Worm (Caenorhabditis elegans) whole organism, L4/young adult: Measurements from ENCODE around the gene lpr-7.

ENCODE experiments used
- W03F9.2 ChIP-seq: fragments of 150-350 bp; optimal IDR thresholded peaks from 2 replicates; lab custom pipeline; 2014; ENCODE audit warnings: missing biosample characterization, missing genetic modification characterization
- dao-5 ChIP-seq: sonication (generic microtip); optimal IDR thresholded peaks from 2 replicates; lab custom pipeline; 2016; ENCODE audit warnings: missing genotype, missing genetic modification characterization, moderate library complexity, missing compliant biosample characterization
- him-1 ChIP-seq: sonication (generic microtip); optimal IDR thresholded peaks from 2 replicates; lab custom pipeline; 2016; ENCODE audit warnings: missing genotype, missing genetic modification reagents, missing genetic modification characterization, missing compliant biosample characterization

The lpr-7 gene

ce11 chrX:655884-656283 lies at the start of gene lpr-7:
Gene lpr-7, plus strand, starts transcription at chrX:656184.
- no peak for TF ChIP-seq dao-5
- TF ChIP-seq him-1 (tag; lab: Kevin White, UChicago), result no peak
- TF ChIP-seq W03F9.2 (tag; lab: Kevin White, UChicago), result no peak

DNA sequence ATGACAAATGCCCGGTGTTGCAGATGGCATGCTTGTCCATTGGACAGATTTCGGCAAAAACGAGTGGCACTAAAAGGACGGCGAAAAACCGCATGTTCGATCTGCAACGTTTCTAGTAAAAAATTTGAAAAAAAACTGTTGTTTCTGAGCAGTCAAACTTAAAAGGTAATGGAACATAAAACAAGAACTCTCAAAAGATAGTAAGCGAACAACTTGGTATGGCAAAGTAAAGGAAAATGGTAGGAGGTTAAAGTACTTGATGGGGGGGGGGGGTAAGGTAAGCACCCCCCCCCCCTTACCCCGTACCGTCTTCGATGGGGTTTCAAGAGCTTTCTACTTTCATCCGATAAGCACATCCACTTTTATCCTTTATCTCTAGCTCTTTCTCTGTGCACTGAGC lies 47.6 kb upstream of the lpr-7 start, which contains the start of gene F13C5.5:
TSS of gene F13C5.5 (minus strand) at position 101 of the 400 bp plus-strand sequence.
- no peak for TF ChIP-seq him-1 (tag; lab: Kevin White, UChicago)
- no peak for TF ChIP-seq W03F9.2 (tag; lab: Kevin White, UChicago)
- TF ChIP-seq dao-5, result no peak

DNA sequence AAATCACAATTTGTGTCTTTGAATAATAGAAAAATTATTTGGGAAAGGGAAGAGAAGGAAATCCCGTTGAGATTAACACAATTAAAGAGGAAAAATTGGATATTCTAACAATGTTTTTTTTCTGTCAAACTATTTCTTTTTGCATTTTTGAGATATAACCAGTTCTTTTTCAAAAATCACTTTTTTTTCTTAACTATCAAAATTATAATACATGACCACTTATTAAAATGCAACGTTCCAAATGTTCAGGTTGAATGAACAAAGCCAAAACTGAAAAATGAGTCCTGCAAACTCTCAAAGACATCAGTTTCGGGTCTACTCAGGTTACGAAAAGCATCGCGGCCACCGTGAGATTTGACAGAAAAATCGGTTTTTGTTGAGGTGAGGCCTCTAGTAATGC lies 46.4 kb upstream of the lpr-7 start:
- TF ChIP-seq W03F9.2 (tag; lab: Kevin White, UChicago) (no peak), dao-5 (no peak), him-1 (tag; lab: Kevin White, UChicago) (no peak)

- TF ChIP-seq W03F9.2 (tag; lab: Kevin White, UChicago) (no peak), him-1 (tag; lab: Kevin White, UChicago) (no peak), dao-5 (no peak)
Measured at ce11 chrX:612783-613182, 43.2 kb upstream of the lpr-7 start.

ce11 chrX:617730-618129 lies 38.3 kb upstream of the lpr-7 start:
- TF ChIP-seq him-1 (tag; lab: Kevin White, UChicago) (no peak), W03F9.2 (tag; lab: Kevin White, UChicago) (no peak), dao-5 (no peak)

DNA sequence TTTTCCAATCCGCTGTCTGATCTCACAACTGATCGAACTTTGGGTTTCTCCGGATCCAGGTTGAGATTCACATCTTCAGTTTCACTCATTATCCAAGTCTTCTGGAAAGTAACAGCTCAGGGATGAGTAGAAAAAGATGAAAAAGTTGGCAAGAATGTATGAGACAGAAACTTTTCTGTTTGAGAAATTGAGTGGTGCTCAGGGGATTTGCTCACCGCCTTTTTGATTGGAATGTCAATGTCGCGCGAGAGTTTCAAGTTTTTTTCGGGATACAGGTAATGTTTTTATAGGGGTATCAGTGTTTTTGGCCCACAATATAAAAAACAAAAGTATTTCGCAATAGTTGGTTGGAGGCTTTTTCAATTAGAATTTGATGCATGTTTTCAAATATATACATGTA lies 34.8 kb upstream of the lpr-7 start, which contains the start of gene unc-96:
TSS of gene unc-96 (minus strand) at position 101 of the 400 bp plus-strand sequence.
- TF ChIP-seq W03F9.2 (tag; lab: Kevin White, UChicago), result no peak
- TF ChIP-seq him-1 (tag; lab: Kevin White, UChicago), result no peak
- no peak for TF ChIP-seq dao-5

DNA sequence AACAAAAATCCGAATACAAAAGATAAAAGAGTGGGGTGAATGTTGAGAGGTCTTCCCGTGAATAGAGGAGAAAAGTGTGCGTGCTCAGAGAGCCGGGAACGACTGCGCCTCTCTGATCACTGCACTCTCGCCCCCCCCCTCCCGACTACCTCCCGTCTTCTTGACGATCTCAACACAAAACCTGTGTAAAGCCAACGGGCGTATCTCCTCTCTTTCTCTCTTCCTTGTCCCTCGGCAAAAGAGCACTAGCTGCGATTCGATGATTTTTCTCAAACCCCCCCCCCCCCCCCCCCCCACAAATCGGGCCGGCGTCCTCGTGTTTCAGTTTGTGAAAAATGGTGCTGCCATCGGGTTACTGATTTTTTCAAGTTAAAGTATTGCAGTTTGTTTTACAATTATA lies 34.3 kb upstream of the lpr-7 start:
- no peak for TF ChIP-seq dao-5
- no peak for TF ChIP-seq W03F9.2 (tag; lab: Kevin White, UChicago)
- TF ChIP-seq him-1 (tag; lab: Kevin White, UChicago), result no peak

DNA sequence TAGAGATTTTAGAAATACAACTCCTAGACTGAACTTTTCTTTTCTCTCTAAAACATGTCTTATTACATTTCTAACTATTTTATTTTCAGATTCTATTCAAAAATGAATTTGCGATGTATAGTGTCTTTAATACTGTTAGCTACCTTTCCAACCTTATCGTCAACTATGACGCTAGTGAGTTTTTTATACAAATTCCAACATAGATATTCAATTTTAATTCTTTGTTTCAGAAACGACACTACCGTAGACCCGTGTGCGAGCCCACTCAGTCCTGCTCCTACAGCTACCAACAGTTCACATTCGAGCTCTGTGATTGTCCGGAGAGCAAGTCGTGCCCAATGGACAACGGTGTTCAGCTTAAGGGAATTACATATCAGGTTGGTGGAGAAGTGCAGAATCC lies 26.9 kb upstream of the lpr-7 start, which contains the start of gene M6.4:
TSS of gene M6.4 (plus strand) at position 55 of the 400 bp plus-strand sequence.
- TF ChIP-seq dao-5, result no peak
- no peak for TF ChIP-seq W03F9.2 (tag; lab: Kevin White, UChicago)
- TF ChIP-seq him-1 (tag; lab: Kevin White, UChicago), result no peak

DNA sequence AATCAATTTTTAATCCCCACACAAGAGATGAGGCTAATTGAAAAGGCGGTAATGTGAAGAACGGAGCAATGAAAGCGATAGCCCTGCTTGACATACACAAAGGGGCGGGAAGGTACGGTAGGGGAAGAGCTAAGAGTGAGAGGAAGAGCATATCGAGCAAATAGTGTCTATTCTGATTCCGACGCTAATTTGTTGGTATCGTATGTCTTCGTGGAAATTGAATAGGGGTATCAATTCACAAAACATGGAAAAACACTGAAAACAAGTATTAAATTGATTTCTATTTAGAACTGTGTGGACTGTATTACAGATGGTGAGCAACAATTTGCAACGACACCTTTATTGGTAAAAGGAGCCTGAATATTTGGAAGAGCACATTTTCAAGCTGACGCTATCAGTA lies 19.1 kb upstream of the lpr-7 start, which contains the start of gene pha-2:
TSS of gene pha-2 (minus strand) at position 101 of the 400 bp plus-strand sequence.
- TF ChIP-seq dao-5 (no peak), W03F9.2 (tag; lab: Kevin White, UChicago) (no peak), him-1 (tag; lab: Kevin White, UChicago) (no peak)

DNA sequence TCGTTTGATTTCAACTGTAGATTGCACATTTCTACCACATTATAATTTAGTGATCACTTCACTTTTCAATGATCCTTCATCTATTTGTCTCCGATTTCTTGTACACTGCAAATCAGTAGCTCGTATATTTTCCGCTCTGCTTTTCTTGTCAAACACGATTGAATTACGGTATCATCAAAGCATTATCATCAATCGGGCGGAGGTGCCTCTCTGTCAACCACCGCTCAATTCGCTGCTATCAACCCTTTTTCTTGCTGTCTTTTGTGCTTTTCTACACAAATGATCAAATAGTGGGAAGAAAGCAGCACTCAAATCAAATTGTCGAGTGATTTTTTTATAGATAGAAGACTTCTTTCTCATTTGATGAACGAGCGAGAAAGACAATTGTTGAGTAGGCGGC lies 18.4 kb upstream of the lpr-7 start:
- no peak for TF ChIP-seq him-1 (tag; lab: Kevin White, UChicago)

DNA sequence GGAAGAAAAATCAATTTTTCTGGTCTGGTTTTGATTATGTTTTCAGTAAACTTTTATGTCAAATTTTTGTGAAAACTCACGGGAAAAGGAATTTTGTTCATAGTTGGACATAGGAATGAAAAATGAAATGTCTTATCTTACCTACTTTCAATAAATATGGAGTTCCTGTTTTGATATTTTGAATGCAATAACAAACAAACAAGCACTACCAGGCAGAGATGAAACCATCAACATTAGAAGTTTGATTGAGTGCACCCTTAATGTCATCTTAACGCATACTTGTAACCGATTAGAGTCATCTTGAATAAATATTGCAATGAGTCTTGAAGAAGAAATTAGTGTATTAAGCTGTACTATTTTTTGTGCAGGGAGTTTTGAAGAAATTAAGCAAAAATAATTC lies 14.5 kb upstream of the lpr-7 start, which contains the start of gene M6.11:
TSS of gene M6.11 (minus strand) at position 101 of the 400 bp plus-strand sequence.
- TF ChIP-seq him-1 (tag; lab: Kevin White, UChicago) (no peak), W03F9.2 (tag; lab: Kevin White, UChicago) (no peak), dao-5 (no peak)

ce11 chrX:642817-643216 lies 13.2 kb upstream of the lpr-7 start:
- TF ChIP-seq dao-5 (no peak), W03F9.2 (tag; lab: Kevin White, UChicago) (no peak), him-1 (tag; lab: Kevin White, UChicago) (no peak)

DNA sequence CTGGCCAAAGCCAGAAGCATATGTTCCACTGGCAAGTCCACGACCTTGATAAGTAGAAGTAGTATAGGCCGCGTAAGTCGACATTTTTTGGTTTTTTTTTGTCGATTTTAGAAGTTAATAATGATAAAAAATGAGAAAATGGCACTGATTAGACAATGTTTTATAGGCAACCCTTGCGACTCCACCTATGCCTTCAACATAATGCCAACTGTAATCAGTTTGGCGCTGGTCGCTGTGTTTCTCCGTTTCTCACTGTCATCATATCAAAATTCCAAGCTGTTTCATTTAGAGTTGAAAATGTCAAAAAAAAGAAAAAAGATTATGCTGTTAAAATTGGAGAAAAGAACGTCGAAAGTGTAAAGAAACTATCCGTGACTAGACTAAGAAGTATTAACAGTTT lies 10.4 kb upstream of the lpr-7 start:
- no peak for TF ChIP-seq dao-5
- no peak for TF ChIP-seq him-1 (tag; lab: Kevin White, UChicago)
- no peak for TF ChIP-seq W03F9.2 (tag; lab: Kevin White, UChicago)

DNA sequence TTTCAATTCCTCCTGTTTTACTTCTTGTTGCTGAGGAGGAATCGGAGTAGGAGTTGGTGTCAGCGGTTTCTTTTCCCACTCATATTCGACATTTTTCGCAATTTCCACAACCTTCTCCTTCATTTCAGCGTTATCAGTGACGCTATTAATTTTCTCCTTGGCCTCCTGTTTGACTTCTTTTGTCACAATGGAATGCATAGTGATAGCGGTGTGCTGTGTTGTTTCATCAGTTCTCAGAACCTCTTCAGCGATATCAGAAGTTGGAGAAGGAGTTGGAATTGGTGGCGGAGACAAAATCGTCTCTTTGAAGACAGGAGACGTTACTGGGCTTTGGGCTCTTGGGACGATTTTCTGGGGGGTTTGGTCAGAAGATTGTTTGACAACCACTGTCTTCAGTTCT lies 9.5 kb upstream of the lpr-7 start:
- TF ChIP-seq W03F9.2 (tag; lab: Kevin White, UChicago) (no peak), him-1 (tag; lab: Kevin White, UChicago) (no peak), dao-5 (no peak)

DNA sequence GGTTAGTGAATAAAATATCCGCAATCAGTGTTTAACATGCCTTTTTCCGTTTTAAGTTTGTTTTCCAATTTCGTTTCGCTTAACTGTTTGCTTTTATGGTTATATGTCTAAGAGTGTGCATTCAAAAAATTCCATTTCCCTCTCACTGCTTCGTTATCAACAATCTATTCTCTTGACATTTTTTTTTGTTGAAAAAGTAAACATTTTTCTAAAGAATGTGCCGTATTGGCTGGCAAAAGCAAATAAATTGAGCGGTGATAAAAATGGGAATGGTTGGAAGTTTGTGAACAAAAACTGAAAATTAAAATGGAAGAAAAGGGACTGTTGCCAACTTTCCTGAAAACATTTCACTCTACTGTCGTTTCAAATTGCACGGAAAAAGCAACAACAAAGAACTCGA lies 4.4 kb upstream of the lpr-7 start:
- TF ChIP-seq W03F9.2 (tag; lab: Kevin White, UChicago), result no peak
- TF ChIP-seq him-1 (tag; lab: Kevin White, UChicago), result no peak
- no peak for TF ChIP-seq dao-5
